Worm (Caenorhabditis elegans): ENCODE measurements around the gene deg-1.

Gene deg-1

DNA sequence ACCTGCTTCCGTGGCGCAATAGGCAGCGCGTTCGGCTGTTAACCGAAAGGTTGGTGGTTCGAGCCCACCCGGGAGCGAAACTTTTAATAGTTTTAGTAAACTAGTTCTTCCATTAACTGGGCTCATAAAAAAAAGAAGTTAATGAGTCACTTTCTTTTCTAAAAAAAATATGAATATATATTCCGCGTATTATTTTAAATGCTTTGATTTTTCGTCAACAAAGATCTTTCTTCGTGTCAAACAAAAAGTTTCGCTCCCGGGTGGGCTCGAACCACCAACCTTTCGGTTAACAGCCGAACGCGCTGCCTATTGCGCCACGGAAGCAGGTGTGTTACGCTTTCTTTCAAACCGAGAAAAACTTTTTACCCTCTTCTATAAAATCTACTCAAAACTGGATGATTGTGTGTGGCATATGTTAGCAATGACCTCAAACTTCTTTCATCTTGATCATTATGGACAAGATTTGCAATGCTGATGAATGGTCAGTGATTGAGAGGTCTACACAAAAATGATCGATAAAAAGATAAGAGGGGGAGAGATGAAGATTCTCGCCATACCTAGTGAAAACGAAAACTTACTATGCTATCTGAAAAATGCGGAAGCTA lies 20.9 kb downstream of the deg-1 start (continued):
- TF ChIP-seq mes-2 (tag; optimal IDR thresholded peaks at IDR 0.05; ENCODE audit: poor library complexity, severe bottlenecking) (peak; percentile 57), ctbp-1 (GFP tag; IDR thresholded peaks at IDR 0.05) (0 out of 2 replicates have a peak, but pooled peaks have one; percentile 62), arid-1 (GFP tag; conservative IDR thresholded peaks at IDR 0.05) (peak; percentile 61; the same call in 1 of the 2 replicates), daf-19 (GFP tag; conservative IDR thresholded peaks at IDR 0.05) (peak; percentile 59; the same call in 1 of the 2 replicates), dve-1 (tag; optimal IDR thresholded peaks at IDR 0.05; ENCODE audit: insufficient read depth) (peak; percentile 8), lsy-2 (tag; optimal IDR thresholded peaks at IDR 0.05) (peak in 1 of 2 experiments; percentile 21), nhr-28 (tag; optimal IDR thresholded peaks at IDR 0.05) (peak; percentile 23), dpl-1 (GFP tag; optimal IDR thresholded peaks at IDR 0.05) (no peak), madf-5 (GFP tag; IDR thresholded peaks at IDR 0.05) (peak in 1 of 2 experiments; percentile 56; a peak in 1 of 4 replicates), zfp-3 (GFP tag; conservative IDR thresholded peaks at IDR 0.05) (no peak), gei-8 (GFP tag; optimal IDR thresholded peaks at IDR 0.05) (peak; percentile 3), lir-3 (tag; optimal IDR thresholded peaks at IDR 0.05) (peak; percentile 19), zfp-2 (tag; optimal IDR thresholded peaks at IDR 0.05) (no peak), pha-4 (GFP tag; IDR thresholded peaks at IDR 0.05) (peak; percentile 77), pha-4 (tag; optimal IDR thresholded peaks at IDR 0.05) (no peak), dmd-6 (GFP tag; IDR thresholded peaks at IDR 0.05) (peak; percentile 21; the same call in 1 of the 2 replicates), F26F4.8 (GFP tag; conservative IDR thresholded peaks at IDR 0.05) (peak; percentile 50; the same call in 1 of the 2 replicates)

DNA sequence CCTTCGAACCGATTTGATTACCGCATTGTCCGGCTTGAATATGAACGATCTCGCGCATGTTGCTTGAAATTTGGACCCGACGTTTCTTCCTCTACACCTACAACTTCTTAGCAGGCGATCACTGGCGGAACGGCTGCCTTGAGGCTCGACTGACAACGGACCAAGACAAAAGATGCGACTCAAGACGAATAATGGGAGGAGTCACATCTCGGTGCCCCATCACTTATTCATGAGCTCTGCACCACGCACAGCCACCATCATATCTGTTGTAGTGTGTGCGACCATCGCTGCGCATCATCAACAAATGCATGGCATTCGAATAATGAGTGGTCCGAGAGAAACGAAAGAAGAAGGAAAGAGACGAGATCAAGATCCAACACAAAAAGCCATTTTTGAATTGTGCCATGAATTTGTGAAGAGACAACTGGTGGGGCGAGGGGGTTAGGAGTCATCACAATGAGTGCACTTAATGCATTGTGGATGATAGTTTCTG lies 23.7 kb downstream of the deg-1 start, which contains the start of gene mec-7:
TSS of gene mec-7 (minus strand) at position 181 of the 493 bp plus-strand sequence.
- TF ChIP-seq fkh-10 (GFP tag; optimal IDR thresholded peaks at IDR 0.05) (no peak), D1046.2 (GFP tag; IDR thresholded peaks at IDR 0.05) (no peak), jun-1 (tag; optimal IDR thresholded peaks at IDR 0.05) (no peak), nhr-10 (tag; optimal IDR thresholded peaks at IDR 0.05) (no peak), F26F4.8 (GFP tag; conservative IDR thresholded peaks at IDR 0.05) (no peak), hmg-1.1 (GFP tag; IDR thresholded peaks at IDR 0.05) (no peak), unc-62 (GFP tag; optimal IDR thresholded peaks at IDR 0.05 in 1 of 2) (peak in 1 of 2 experiments; percentile 97), unc-62 (tag; optimal IDR thresholded peaks at IDR 0.05) (no peak), nhr-237 (tag; optimal IDR thresholded peaks at IDR 0.05) (no peak), ztf-11 (tag; optimal IDR thresholded peaks at IDR 0.05) (no peak), lin-13 (GFP tag; optimal IDR thresholded peaks at IDR 0.05) (no peak), ceh-44 (GFP tag; IDR thresholded peaks at IDR 0.05) (no peak), ceh-32 (tag; optimal IDR thresholded peaks at IDR 0.05; ENCODE audit: poor library complexity) (no peak), Y5F2A.4 (GFP tag; optimal IDR thresholded peaks at IDR 0.05) (no peak), aha-1 (tag) (peak; percentile 93), tra-1 (GFP tag; IDR thresholded peaks at IDR 0.05) (no peak), attf-4 (tag; optimal IDR thresholded peaks at IDR 0.05) (no peak), nhr-77 (tag; optimal IDR thresholded peaks at IDR 0.05) (no peak)

DNA sequence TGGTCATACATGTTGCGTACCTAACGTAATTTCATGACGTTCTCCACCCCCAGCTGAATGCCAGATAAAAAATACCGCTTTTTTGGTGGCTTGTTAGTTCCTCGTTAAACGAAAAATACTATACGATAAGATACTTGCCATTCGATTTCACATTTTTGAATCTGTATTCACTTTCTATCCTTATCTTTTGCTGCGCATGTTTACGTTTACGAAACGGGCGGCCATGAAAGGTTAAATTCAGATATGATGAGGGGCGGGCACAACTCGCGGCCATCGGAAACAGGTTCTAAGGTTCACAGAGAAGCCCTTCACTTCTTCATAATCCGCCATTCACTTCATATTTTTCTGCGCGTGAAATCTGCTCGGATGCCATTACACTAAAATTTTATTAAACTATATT lies 25.9 kb downstream of the deg-1 start:
- TF ChIP-seq aha-1 (tag) (no peak), lin-39 (tag; optimal IDR thresholded peaks at IDR 0.05) (no peak)

DNA sequence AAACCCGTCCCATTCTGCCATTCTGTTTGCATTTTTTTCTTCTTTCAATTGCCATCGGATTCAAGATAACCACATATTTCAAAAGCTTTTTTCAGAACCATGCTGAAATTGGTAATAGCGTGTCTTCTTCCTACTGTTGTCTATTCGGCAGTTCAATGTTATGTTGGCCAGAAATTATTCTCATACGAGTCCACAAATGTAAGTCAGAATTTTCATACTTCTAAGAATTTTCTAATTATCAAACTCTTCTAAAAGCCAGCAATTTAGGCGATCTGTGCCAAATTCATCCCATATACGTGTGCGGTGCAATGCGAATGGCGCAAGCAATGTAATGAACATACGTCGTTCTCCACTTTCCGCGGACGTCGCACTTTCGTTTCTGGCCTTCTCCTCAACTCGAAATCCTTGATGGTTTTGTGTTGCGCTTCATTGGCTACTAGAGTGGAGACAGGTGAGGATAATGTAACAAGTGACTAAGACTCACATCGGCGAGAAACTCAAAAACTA lies 26.7 kb downstream of the deg-1 start, which contains the start of gene ZK154.1:
TSS of gene ZK154.1 (plus strand) at position 51 of the 507 bp plus-strand sequence.
- TF ChIP-seq aly-2 (tag; optimal IDR thresholded peaks at IDR 0.05) (no peak), egl-43 (GFP tag; IDR thresholded peaks at IDR 0.05) (peak; percentile 36; the same call in 1 of the 2 replicates), aha-1 (tag) (peak; percentile 93)
